Fruit fly (Drosophila melanogaster): ENCODE measurements around the gene CG5768.

Gene CG5768

DNA sequence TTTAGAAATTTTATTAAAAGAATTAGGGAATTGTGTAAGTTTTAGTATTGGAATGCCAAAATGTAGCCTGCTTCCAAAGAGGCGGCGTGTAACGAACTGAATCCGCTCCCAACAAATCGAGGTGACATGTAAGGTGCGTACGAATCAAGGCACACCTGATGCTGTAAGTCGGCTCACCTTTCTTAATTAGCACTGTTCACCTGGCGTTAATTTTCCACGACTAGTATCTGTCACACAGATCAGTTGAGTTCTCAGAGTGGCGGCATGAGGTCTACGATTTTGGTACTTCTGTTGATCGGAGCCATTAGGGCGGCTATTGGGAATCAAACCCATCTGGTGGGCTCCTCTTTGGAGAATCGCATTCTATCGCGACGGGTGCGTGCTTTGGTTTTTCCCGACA lies 28.6 kb downstream of the CG5768 start, which contains the start of the genes CG5762 and CG33339:
CG5762 (minus strand) TSS at position 101 of the 400 bp plus-strand sequence.
CG33339 (plus strand) TSS at position 265 of the 400 bp plus-strand sequence.
- TF ChIP-seq psq (optimal IDR thresholded peaks at IDR 0.05) (no peak), insv (optimal IDR thresholded peaks at IDR 0.05) (no peak), Myc (optimal IDR thresholded peaks at IDR 0.05) (no peak), Sin3A (optimal IDR thresholded peaks at IDR 0.05) (no peak), ttk (optimal IDR thresholded peaks at IDR 0.05) (no peak), h (optimal IDR thresholded peaks at IDR 0.05) (no peak)

DNA sequence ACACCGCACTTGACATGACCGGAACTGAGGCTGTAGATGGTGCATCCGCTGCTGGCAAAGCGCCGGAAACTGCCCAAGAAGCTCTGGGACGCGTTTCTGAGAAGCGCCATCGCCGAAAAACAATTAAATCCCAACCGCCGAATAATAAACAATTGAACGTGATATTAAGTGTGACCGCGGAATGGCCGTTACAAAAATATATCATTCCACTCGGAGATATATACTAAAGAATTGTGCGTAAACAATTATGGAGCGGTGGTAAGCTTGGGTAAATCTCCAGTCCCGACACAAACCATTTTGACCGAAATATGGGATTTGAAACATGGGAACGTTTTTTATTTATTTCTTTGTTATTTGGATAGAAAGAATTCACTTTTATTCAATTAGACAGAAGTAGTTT lies 30.2 kb downstream of the CG5768 start, which contains the start of gene CG18528:
CG18528 (minus strand) TSS at position 188 of the 400 bp plus-strand sequence.
- TF ChIP-seq psq (optimal IDR thresholded peaks at IDR 0.05) (no peak), ttk (optimal IDR thresholded peaks at IDR 0.05) (no peak), Myc (optimal IDR thresholded peaks at IDR 0.05) (no peak), Sin3A (optimal IDR thresholded peaks at IDR 0.05) (no peak), insv (optimal IDR thresholded peaks at IDR 0.05) (no peak), h (optimal IDR thresholded peaks at IDR 0.05) (no peak)

DNA sequence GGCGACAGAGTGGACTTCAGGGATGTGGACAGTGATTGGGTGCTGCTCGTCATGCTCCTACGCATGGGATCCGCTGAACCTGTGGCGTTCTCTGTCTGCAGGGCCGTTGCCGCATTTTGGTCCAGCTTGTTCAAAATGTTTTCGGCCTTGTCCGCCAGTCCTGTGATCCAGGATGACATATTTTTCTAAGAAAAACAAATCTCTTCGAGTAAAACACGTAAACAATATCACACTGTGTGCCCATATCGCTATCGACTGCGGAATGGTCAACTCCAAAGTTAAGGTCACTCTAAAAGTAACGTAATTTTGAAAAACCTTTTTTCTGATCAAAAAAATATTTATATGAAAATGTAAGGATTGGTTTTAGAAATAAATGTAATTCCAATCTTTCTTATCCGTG lies 32.4 kb downstream of the CG5768 start, which contains the start of gene Golgin84:
Golgin84 (minus strand) TSS at position 241 of the 400 bp plus-strand sequence.
- no peak for TF ChIP-seq insv (optimal IDR thresholded peaks at IDR 0.05)
- no peak for TF ChIP-seq Sin3A (optimal IDR thresholded peaks at IDR 0.05)
- no peak for TF ChIP-seq psq (optimal IDR thresholded peaks at IDR 0.05)
- no peak for TF ChIP-seq h (optimal IDR thresholded peaks at IDR 0.05)
- no peak for TF ChIP-seq ttk (optimal IDR thresholded peaks at IDR 0.05)
- TF ChIP-seq Myc (optimal IDR thresholded peaks at IDR 0.05): no peak

DNA sequence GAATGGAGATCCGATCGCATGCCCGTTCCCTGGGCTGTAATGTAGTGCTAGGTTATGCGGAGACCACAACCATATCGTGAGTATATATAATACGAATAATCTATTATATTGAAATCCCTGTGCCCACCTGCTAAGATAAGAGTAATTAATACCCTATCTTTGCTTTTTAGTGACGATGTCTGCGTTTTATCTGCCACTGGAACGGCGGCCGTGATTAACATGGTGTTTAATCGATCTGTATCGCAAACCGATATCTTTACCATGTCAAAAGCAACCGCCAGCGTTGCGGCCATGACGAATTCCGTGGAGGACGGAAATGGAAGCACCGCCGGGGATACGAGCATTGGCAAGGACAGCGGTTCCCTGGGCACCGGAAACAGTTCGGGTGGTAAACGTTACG lies 36.7 kb downstream of the CG5768 start:
- TF ChIP-seq ttk (optimal IDR thresholded peaks at IDR 0.05) (no peak), psq (optimal IDR thresholded peaks at IDR 0.05) (no peak), h (optimal IDR thresholded peaks at IDR 0.05) (no peak), Myc (optimal IDR thresholded peaks at IDR 0.05) (no peak), Sin3A (optimal IDR thresholded peaks at IDR 0.05) (no peak), insv (optimal IDR thresholded peaks at IDR 0.05) (no peak)

DNA sequence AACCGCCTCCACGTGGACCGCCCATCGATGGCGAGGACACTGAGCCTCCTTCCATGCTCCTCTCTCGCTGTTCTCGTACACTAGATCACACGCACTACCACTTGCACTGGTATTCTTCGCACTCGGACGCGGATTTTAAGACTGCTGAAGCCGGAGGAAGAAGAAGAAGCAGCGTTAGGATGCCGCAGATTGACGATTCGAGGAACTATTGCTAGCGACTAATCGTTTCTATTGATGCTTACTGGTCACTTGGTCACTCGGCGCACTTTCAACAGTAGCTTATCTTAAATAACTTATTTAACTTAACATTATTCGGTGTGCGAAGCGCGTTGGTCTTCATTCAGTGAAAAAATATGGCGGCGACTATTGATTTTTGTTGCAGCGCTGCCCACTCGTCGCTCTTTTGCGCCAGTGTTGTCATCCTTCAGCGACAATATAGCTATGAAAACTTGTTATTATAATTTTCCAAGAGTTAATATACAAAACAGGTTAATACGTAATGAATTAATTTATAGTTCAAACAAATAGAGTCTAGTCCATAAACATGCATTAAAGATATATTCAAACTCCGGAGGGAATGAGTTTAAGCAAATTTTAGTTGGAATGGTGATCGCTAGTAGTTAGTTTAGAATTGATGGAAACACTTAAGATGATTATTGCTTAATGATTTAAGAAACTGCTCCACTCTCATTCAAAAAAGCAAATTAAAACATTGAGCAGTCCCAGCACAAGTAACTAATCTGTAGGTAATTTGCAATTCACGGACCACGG lies 41.5 kb downstream of the CG5768 start, which contains the start of the genes CG5746 and CG6454:
CG5746 (minus strand) TSS at position 372 of the 771 bp plus-strand sequence.
CG6454 (plus strand) TSS at position 763 of the 771 bp plus-strand sequence.
- TF ChIP-seq psq (optimal IDR thresholded peaks at IDR 0.05) (no peak), insv (optimal IDR thresholded peaks at IDR 0.05) (no peak), ttk (optimal IDR thresholded peaks at IDR 0.05) (no peak), Sin3A (optimal IDR thresholded peaks at IDR 0.05) (no peak)

DNA sequence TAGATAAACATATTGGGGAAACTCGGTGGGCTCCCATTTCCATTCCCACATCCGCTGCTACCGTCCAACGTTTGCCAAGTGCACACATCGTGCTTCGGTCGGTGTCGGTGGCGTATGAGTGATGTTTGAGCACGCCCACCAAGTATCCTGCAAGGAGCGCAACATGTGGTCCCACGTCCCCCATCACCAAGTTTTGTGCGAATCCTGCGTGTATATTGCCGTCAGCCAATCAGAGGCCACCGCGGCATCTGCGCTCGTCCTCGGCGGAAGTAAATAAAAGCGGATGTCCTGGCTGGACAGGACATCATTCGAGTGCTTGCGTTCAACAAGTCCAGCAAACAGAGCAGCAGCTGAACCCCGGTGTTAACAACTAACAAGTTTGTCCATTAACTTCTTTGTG lies 48.9 kb downstream of the CG5768 start, which contains the start of gene Ms:
Ms (plus strand) TSS at position 301 of the 400 bp plus-strand sequence.
- TF ChIP-seq Myc (optimal IDR thresholded peaks at IDR 0.05) (no peak), psq (optimal IDR thresholded peaks at IDR 0.05) (no peak), insv (optimal IDR thresholded peaks at IDR 0.05) (no peak), Sin3A (optimal IDR thresholded peaks at IDR 0.05) (no peak), h (optimal IDR thresholded peaks at IDR 0.05) (no peak), ttk (optimal IDR thresholded peaks at IDR 0.05) (no peak)

DNA sequence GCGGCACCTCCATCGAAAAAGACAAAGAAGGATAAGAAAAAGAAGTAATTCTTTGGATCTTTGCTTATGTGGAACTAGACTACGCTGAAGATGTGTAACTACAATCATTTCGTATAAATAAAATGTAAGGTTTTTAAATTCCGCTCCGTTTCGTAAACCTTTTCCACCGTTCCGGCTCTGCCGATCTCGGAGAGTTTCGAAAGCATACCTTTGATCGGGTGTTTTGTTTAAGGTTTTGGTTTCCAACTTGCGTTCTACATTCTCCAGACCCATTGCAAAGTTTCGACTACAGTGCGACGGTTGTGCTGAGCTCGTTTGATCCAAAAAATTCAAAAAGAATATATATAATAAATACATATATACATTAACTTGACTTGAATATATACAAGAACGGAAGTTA lies 53.5 kb downstream of the CG5768 start, which contains the start of gene CG6432:
CG6432 (plus strand) TSS at position 301 of the 400 bp plus-strand sequence.
- TF ChIP-seq ttk (optimal IDR thresholded peaks at IDR 0.05) (no peak), h (optimal IDR thresholded peaks at IDR 0.05) (no peak), Sin3A (optimal IDR thresholded peaks at IDR 0.05) (no peak), insv (optimal IDR thresholded peaks at IDR 0.05) (no peak), psq (optimal IDR thresholded peaks at IDR 0.05) (no peak), Myc (optimal IDR thresholded peaks at IDR 0.05) (no peak)
